Worm (Caenorhabditis elegans) whole organism, early embryonic: ENCODE data around the gene hlh-4.

Source experiments
- F13C5.2 ChIP-seq: sonication (generic microtip); optimal IDR thresholded peaks from 2 replicates; lab custom pipeline; 2017; ENCODE audit warnings: mild to moderate bottlenecking, missing genetic modification characterization, inconsistent platforms, missing compliant biosample characterization
- ama-1 ChIP-seq: fragments of 150-350 bp; optimal IDR thresholded peaks from 2 replicates; lab custom pipeline; 2014
- ceh-36 ChIP-seq: sonication (generic microtip); optimal IDR thresholded peaks from 2 replicates; lab custom pipeline; 2016; ENCODE audit warnings: missing genetic modification characterization, inconsistent platforms, missing compliant biosample characterization
- flt-1 ChIP-seq: fragments of 200-800 bp; sonication (Bioruptor generic); IDR thresholded peaks from 2 replicates; pipeline ENCODE4 v1.3.6; 2022; ENCODE audit warnings: missing genetic modification characterization, missing compliant biosample characterization
- hmbx-1 ChIP-seq: sonication (generic microtip); optimal IDR thresholded peaks from 2 replicates; lab custom pipeline; 2016; ENCODE audit warnings: mild to moderate bottlenecking, missing genetic modification characterization, missing compliant biosample characterization
- hmg-4 ChIP-seq: fragments of 200-800 bp; sonication (Bioruptor generic); optimal IDR thresholded peaks from 2 replicates; lab custom pipeline; 2018; ENCODE audit warnings: mild to moderate bottlenecking, missing genetic modification characterization, missing compliant biosample characterization
- hnd-1 ChIP-seq: sonication (generic microtip); optimal IDR thresholded peaks from 2 replicates; lab custom pipeline; 2016; ENCODE audit warnings: missing genetic modification characterization, missing compliant biosample characterization
- pes-1 ChIP-seq: fragments of 200-800 bp; sonication (Bioruptor generic); IDR thresholded peaks from 2 replicates; pipeline ENCODE4 v1.3.6; 2022; ENCODE audit warnings: missing genetic modification reagents, missing genetic modification characterization, missing compliant biosample characterization
- scrt-1 ChIP-seq: fragments of 200-800 bp; sonication (Bioruptor generic); IDR thresholded peaks from 2 replicates; pipeline ENCODE4 v1.3.6; 2022; ENCODE audit warnings: missing genetic modification characterization, missing compliant biosample characterization
- tbx-11 ChIP-seq: fragments of 200-800 bp; sonication (Bioruptor generic); IDR thresholded peaks from 2 replicates; pipeline ENCODE4 v1.3.6; 2022; ENCODE audit warnings: missing genetic modification characterization, missing compliant biosample characterization
- tra-4 ChIP-seq: sonication (generic microtip); optimal IDR thresholded peaks from 2 replicates; lab custom pipeline; 2017; ENCODE audit warnings: missing genetic modification characterization, missing compliant biosample characterization

DNA sequence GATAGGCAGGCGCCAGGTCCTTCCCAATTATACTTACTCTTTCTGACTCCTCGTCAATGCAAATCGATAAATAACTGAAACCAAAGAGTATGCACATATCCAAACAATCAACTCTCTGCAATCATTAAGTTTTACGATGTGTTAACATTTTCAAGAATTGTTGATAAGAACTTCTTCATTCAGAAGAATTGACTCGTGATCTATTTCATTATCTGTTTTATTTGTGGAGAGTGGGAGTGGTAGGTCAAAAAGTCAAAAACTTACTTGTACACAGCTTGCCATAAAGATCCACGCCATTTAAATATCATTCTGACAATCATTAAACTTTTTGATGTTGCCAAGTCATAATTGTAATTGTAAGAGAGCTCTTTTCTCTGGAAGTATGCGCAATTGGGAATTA lies 49.5 kb downstream of the hlh-4 start:
- TF ChIP-seq hmbx-1 (tag; lab: Kevin White, UChicago) (no peak), ama-1 (lab: Kevin White, UChicago) (no peak), hmg-4 (no peak), tra-4 (tag; lab: Kevin White, UChicago) (no peak), pes-1 (GFP tag; lab: Robert Waterston, UW) (no peak), scrt-1 (GFP tag; lab: Robert Waterston, UW) (no peak), hnd-1 (tag; lab: Kevin White, UChicago) (no peak), ceh-36 (tag; lab: Kevin White, UChicago) (no peak), tbx-11 (GFP tag; lab: Robert Waterston, UW) (no peak), F13C5.2 (tag; lab: Kevin White, UChicago) (no peak), flt-1 (no peak)
